Fruit fly (Drosophila melanogaster) whole organism, prepupa: ENCODE results near the gene Caper.
A peak's percentile ranks its signal among the peaks of the same experiment; 100 is the strongest.

Experiments used
- Blimp-1 ChIP-seq: fragments of 200-800 bp; sonication (Bioruptor generic); optimal IDR thresholded peaks from 3 replicates; lab custom pipeline; 2017; ENCODE audit warnings: missing biosample characterization, missing genetic modification characterization, mild to moderate bottlenecking, moderate library complexity, missing genetic modification reagents
- CG10631 ChIP-seq: fragments of 200-800 bp; sonication (Bioruptor generic); optimal IDR thresholded peaks from 2 replicates; lab custom pipeline; 2016; ENCODE audit warnings: missing biosample characterization, missing genetic modification characterization
- CG10669 ChIP-seq: fragments of 200-800 bp; sonication (Bioruptor generic); optimal IDR thresholded peaks from 3 replicates; lab custom pipeline; 2018; ENCODE audit warnings: missing biosample characterization, mild to moderate bottlenecking, missing genetic modification characterization, moderate library complexity
- CG11294 ChIP-seq: fragments of 200-800 bp; sonication (Bioruptor generic); IDR thresholded peaks from 2 replicates; pipeline ENCODE4 v1.3.6; 2022; ENCODE audit warnings: missing biosample characterization, missing genetic modification characterization
- CG11762 ChIP-seq: fragments of 200-800 bp; sonication (Bioruptor generic); optimal IDR thresholded peaks from 3 replicates; lab custom pipeline; 2016; ENCODE audit warnings: missing biosample characterization, missing genetic modification characterization; ENCODE audit not compliant: insufficient read depth
- CG11902 ChIP-seq: fragments of 200-800 bp; sonication (Bioruptor generic); optimal IDR thresholded peaks from 3 replicates; lab custom pipeline; 2016; ENCODE audit warnings: missing biosample characterization, missing genetic modification characterization
- CG15336 ChIP-seq: fragments of 200-800 bp; sonication (Bioruptor generic); IDR thresholded peaks from 2 replicates; pipeline ENCODE4 v1.3.6; 2022; ENCODE audit warnings: missing biosample characterization, missing genetic modification characterization
- CG1621 ChIP-seq: fragments of 200-800 bp; sonication (Bioruptor generic); optimal IDR thresholded peaks from 3 replicates; lab custom pipeline; 2018; ENCODE audit warnings: missing biosample characterization, mild to moderate bottlenecking, missing genetic modification characterization
- CG16779 ChIP-seq: fragments of 200-800 bp; sonication (Bioruptor generic); optimal IDR thresholded peaks from 3 replicates; lab custom pipeline; 2017; ENCODE audit warnings: missing biosample characterization, mild to moderate bottlenecking, missing genetic modification characterization
- CG31627 ChIP-seq: fragments of 200-800 bp; sonication (Bioruptor generic); optimal IDR thresholded peaks from 3 replicates; lab custom pipeline; 2016; ENCODE audit warnings: missing biosample characterization, missing genetic modification characterization
- CG32006 ChIP-seq: fragments of 200-800 bp; sonication (Bioruptor generic); optimal IDR thresholded peaks from 3 replicates; lab custom pipeline; 2017; ENCODE audit warnings: missing biosample characterization, mild to moderate bottlenecking, missing genetic modification characterization
- CG34406 ChIP-seq: fragments of 200-800 bp; sonication (Bioruptor generic); optimal IDR thresholded peaks from 3 replicates; lab custom pipeline; 2016; ENCODE audit warnings: missing biosample characterization, missing genetic modification characterization
- CG4318 ChIP-seq: fragments of 200-800 bp; sonication (Bioruptor generic); optimal IDR thresholded peaks from 3 replicates; lab custom pipeline; 2017; ENCODE audit warnings: missing biosample characterization, mild to moderate bottlenecking, missing genetic modification characterization
- CG6163 ChIP-seq: fragments of 200-800 bp; sonication (Bioruptor generic); IDR thresholded peaks from 3 replicates; pipeline ENCODE4 v1.3.6; 2022; ENCODE audit warnings: missing biosample characterization, missing genetic modification characterization
- CG6276 ChIP-seq: fragments of 200-800 bp; sonication (Bioruptor generic); optimal IDR thresholded peaks from 2 replicates; lab custom pipeline; 2017; ENCODE audit warnings: missing biosample characterization, mild to moderate bottlenecking, missing genetic modification characterization
- CG6808 ChIP-seq: fragments of 200-800 bp; sonication (Bioruptor generic); optimal IDR thresholded peaks from 3 replicates; lab custom pipeline; 2017; ENCODE audit warnings: missing biosample characterization, missing genetic modification characterization, mild to moderate bottlenecking, moderate library complexity, missing genetic modification reagents
- CG6854 ChIP-seq: fragments of 200-800 bp; sonication (Bioruptor generic); optimal IDR thresholded peaks from 2 replicates; lab custom pipeline; 2017; ENCODE audit warnings: missing biosample characterization, mild to moderate bottlenecking, missing genetic modification characterization
- CG7368 ChIP-seq: fragments of 200-800 bp; sonication (Bioruptor generic); optimal IDR thresholded peaks from 3 replicates; lab custom pipeline; 2016; ENCODE audit warnings: missing biosample characterization, missing genetic modification characterization
- CG8119 ChIP-seq: fragments of 200-800 bp; sonication (Bioruptor generic); IDR thresholded peaks from 3 replicates; pipeline ENCODE4 v1.3.6; 2022; ENCODE audit warnings: missing biosample characterization, missing genetic modification characterization
- CG8319 ChIP-seq: fragments of 200-800 bp; sonication (Bioruptor generic); optimal IDR thresholded peaks from 3 replicates; lab custom pipeline; 2016; ENCODE audit warnings: missing biosample characterization, missing genetic modification characterization
- CG8632 ChIP-seq: fragments of 200-800 bp; sonication (Bioruptor generic); optimal IDR thresholded peaks from 3 replicates; lab custom pipeline; 2016; ENCODE audit warnings: missing biosample characterization, missing genetic modification characterization
- CG9139 ChIP-seq: fragments of 200-800 bp; sonication (Bioruptor generic); optimal IDR thresholded peaks from 3 replicates; lab custom pipeline; 2017; ENCODE audit warnings: missing biosample characterization, mild to moderate bottlenecking, missing genetic modification characterization
- Eip78C ChIP-seq: fragments of 200-800 bp; sonication (Bioruptor generic); peaks from one replicate; lab custom pipeline; 2016; ENCODE audit warnings: missing biosample characterization, missing genetic modification characterization
- Eip93F ChIP-seq: fragments of 200-800 bp; sonication (Bioruptor generic); optimal IDR thresholded peaks from 2 replicates; lab custom pipeline; 2016; ENCODE audit warnings: missing biosample characterization, mild to moderate bottlenecking, missing genetic modification characterization
- Ets21C ChIP-seq: fragments of 200-800 bp; sonication (Bioruptor generic); optimal IDR thresholded peaks from 3 replicates; lab custom pipeline; 2016; ENCODE audit warnings: missing biosample characterization, missing genetic modification characterization
- Ets96B ChIP-seq: fragments of 200-800 bp; optimal IDR thresholded peaks from 2 replicates; lab custom pipeline; 2019; ENCODE audit warnings: missing biosample characterization, mild to moderate bottlenecking, missing genetic modification characterization, moderate library complexity
- Hr4 ChIP-seq: fragments of 200-800 bp; sonication (Bioruptor generic); optimal IDR thresholded peaks from 3 replicates; lab custom pipeline; 2016; ENCODE audit warnings: missing biosample characterization, missing genetic modification characterization
- Lpt ChIP-seq: fragments of 200-800 bp; sonication (Bioruptor generic); optimal IDR thresholded peaks from 3 replicates; lab custom pipeline; 2016; ENCODE audit warnings: missing biosample characterization, missing genetic modification characterization
- Met ChIP-seq: fragments of 200-800 bp; sonication (Bioruptor generic); optimal IDR thresholded peaks from 3 replicates; lab custom pipeline; 2016; ENCODE audit warnings: missing biosample characterization, missing genetic modification characterization
- OdsH ChIP-seq: fragments of 200-800 bp; sonication (Bioruptor generic); optimal IDR thresholded peaks from 3 replicates; lab custom pipeline; 2016; ENCODE audit warnings: missing biosample characterization, missing genetic modification characterization
- Sox14 ChIP-seq: fragments of 200-800 bp; sonication (Bioruptor generic); optimal IDR thresholded peaks from 3 replicates; lab custom pipeline; 2016; ENCODE audit warnings: missing biosample characterization, missing genetic modification characterization
- Sox15 ChIP-seq: fragments of 200-800 bp; sonication (Bioruptor generic); optimal IDR thresholded peaks from 3 replicates; lab custom pipeline; 2016; ENCODE audit warnings: missing biosample characterization, missing genetic modification characterization
- achi ChIP-seq: fragments of 200-800 bp; sonication (Bioruptor generic); optimal IDR thresholded peaks from 3 replicates; lab custom pipeline; 2016; ENCODE audit warnings: missing biosample characterization, missing genetic modification characterization
- acj6 ChIP-seq: fragments of 200-800 bp; sonication (Bioruptor generic); optimal IDR thresholded peaks from 3 replicates; lab custom pipeline; 2016; ENCODE audit warnings: missing biosample characterization, missing genetic modification characterization
- cyc ChIP-seq: fragments of 200-800 bp; sonication (Bioruptor generic); optimal IDR thresholded peaks from 3 replicates; lab custom pipeline; 2016; ENCODE audit warnings: missing biosample characterization, missing genetic modification characterization
- dac ChIP-seq: fragments of 200-800 bp; sonication (Bioruptor generic); optimal IDR thresholded peaks from 2 replicates; lab custom pipeline; 2017; ENCODE audit warnings: missing biosample characterization, mild to moderate bottlenecking, missing genetic modification characterization
- dsx ChIP-seq: fragments of 200-800 bp; optimal IDR thresholded peaks from 3 replicates; lab custom pipeline; 2019; ENCODE audit warnings: missing biosample characterization, mild to moderate bottlenecking, missing genetic modification characterization, moderate library complexity; ENCODE audit not compliant: poor library complexity, severe bottlenecking
- eg ChIP-seq: fragments of 200-800 bp; sonication (Bioruptor generic); IDR thresholded peaks from 3 replicates; pipeline ENCODE4 v1.3.6; 2022; ENCODE audit warnings: missing biosample characterization, missing genetic modification characterization
- fd59A ChIP-seq: fragments of 200-800 bp; sonication (Bioruptor generic); optimal IDR thresholded peaks from 2 replicates; lab custom pipeline; 2017; ENCODE audit warnings: missing biosample characterization, mild to moderate bottlenecking, missing genetic modification characterization, missing genetic modification reagents
- fd85E ChIP-seq: fragments of 200-800 bp; sonication (Bioruptor generic); optimal IDR thresholded peaks from 3 replicates; lab custom pipeline; 2016; ENCODE audit warnings: missing biosample characterization, missing genetic modification characterization
- fkh ChIP-seq: fragments of 200-800 bp; sonication (Bioruptor generic); optimal IDR thresholded peaks from 3 replicates; lab custom pipeline; 2017; ENCODE audit warnings: missing biosample characterization, mild to moderate bottlenecking, missing genetic modification characterization, moderate library complexity
- net ChIP-seq: fragments of 200-800 bp; sonication (Bioruptor generic); optimal IDR thresholded peaks from 3 replicates; lab custom pipeline; 2016; ENCODE audit warnings: missing biosample characterization, missing genetic modification characterization
- pdm3 ChIP-seq: fragments of 200-800 bp; sonication (Bioruptor generic); optimal IDR thresholded peaks from 3 replicates; lab custom pipeline; 2016; ENCODE audit warnings: missing biosample characterization, missing genetic modification characterization
- salr ChIP-seq, 2 experiments: fragments of 200-800 bp; sonication (Bioruptor generic); optimal IDR thresholded peaks; 3 replicates each; lab custom pipeline; 2016 to 2018; ENCODE audit warnings: missing biosample characterization in 2 of 2, missing genetic modification characterization in 2 of 2, mild to moderate bottlenecking in 1 of 2
- spab ChIP-seq: fragments of 200-800 bp; sonication (Bioruptor generic); optimal IDR thresholded peaks from 2 replicates; lab custom pipeline; 2017; ENCODE audit warnings: missing biosample characterization, mild to moderate bottlenecking, missing genetic modification characterization, missing genetic modification reagents
- svp ChIP-seq: fragments of 200-800 bp; sonication (Bioruptor generic); peaks from one replicate; lab custom pipeline; 2016; ENCODE audit warnings: missing biosample characterization, missing genetic modification characterization
- vri ChIP-seq: fragments of 200-800 bp; sonication (Bioruptor generic); optimal IDR thresholded peaks from 3 replicates; lab custom pipeline; 2016; ENCODE audit warnings: missing biosample characterization, mild to moderate bottlenecking, missing genetic modification characterization

Gene Caper

dm6 chr2L:7039342-7039684 lies 6.8 kb downstream of the Caper start (continued):
- TF ChIP-seq Eip78C (GFP tag; lab: Kevin White, UChicago), result peak; percentile 75
- peak; percentile 14 for TF ChIP-seq fd59A (GFP tag; lab: Kevin White, UChicago)
- TF ChIP-seq CG15336, result peak; percentile 81
- peak; percentile 52; the same call in 1 of the 3 replicates for TF ChIP-seq CG6163 (GFP tag; lab: Robert Waterston, UW)
- TF ChIP-seq CG1621 (tag; lab: Kevin White, UChicago), result no peak
- TF ChIP-seq CG9139 (GFP tag; lab: Kevin White, UChicago), result no peak
- peak; percentile 48 for TF ChIP-seq Sox15 (GFP tag; lab: Kevin White, UChicago)
- peak; percentile 87 for TF ChIP-seq Sox14 (GFP tag; lab: Kevin White, UChicago)
- peak in 1 of 2 experiments; percentile 64 for TF ChIP-seq salr (GFP tag; optimal IDR thresholded peaks at IDR 0.05; lab: Kevin White, UChicago)
- TF ChIP-seq CG16779, result no peak
- peak; percentile 81 for TF ChIP-seq Ets21C
- peak; percentile 12 for TF ChIP-seq CG4318 (GFP tag; lab: Kevin White, UChicago)
- TF ChIP-seq spab (GFP tag; lab: Kevin White, UChicago), result peak; percentile 20
- peak; percentile 64 for TF ChIP-seq cyc (GFP tag; lab: Kevin White, UChicago)
- TF ChIP-seq CG10669, result peak; percentile 28
- peak; percentile 55 for TF ChIP-seq acj6 (GFP tag; lab: Kevin White, UChicago)
- TF ChIP-seq, all 60 proteins: peak for 50

- TF ChIP-seq CG8119 (GFP tag; lab: Robert Waterston, UW) (peak; percentile 86), vri (GFP tag; lab: Kevin White, UChicago) (peak; percentile 81), Met (GFP tag; lab: Kevin White, UChicago) (peak; percentile 43), Lpt (peak; percentile 33), CG1621 (tag; lab: Kevin White, UChicago) (no peak), CG7368 (GFP tag; lab: Kevin White, UChicago) (no peak), CG31627 (GFP tag; lab: Kevin White, UChicago) (peak; percentile 42), cyc (GFP tag; lab: Kevin White, UChicago) (no peak), Blimp-1 (GFP tag; lab: Kevin White, UChicago) (peak; percentile 20), Ets96B (tag; lab: Kevin White, UChicago) (no peak), CG11902 (GFP tag; lab: Kevin White, UChicago) (no peak), eg (GFP tag; lab: Robert Waterston, UW) (peak; percentile 62), CG8632 (GFP tag; lab: Kevin White, UChicago) (no peak), Eip93F (GFP tag; lab: Kevin White, UChicago) (no peak), dsx (no peak), achi (peak; percentile 100), Hr4 (peak; percentile 77), CG9139 (GFP tag; lab: Kevin White, UChicago) (no peak), CG32006 (GFP tag; lab: Kevin White, UChicago) (peak; percentile 80), Eip78C (GFP tag; lab: Kevin White, UChicago) (peak; percentile 81), acj6 (GFP tag; lab: Kevin White, UChicago) (peak; percentile 30), fd85E (no peak), CG6276 (peak; percentile 67), CG6808 (GFP tag; lab: Kevin White, UChicago) (peak; percentile 44), fd59A (GFP tag; lab: Kevin White, UChicago) (peak; percentile 18), CG11294 (GFP tag; lab: Robert Waterston, UW) (peak; percentile 28; the same call in 1 of the 2 replicates), CG11762 (GFP tag; lab: Kevin White, UChicago) (no peak), CG16779 (peak; percentile 25), fkh (GFP tag; lab: Kevin White, UChicago) (no peak), CG10631 (GFP tag; lab: Kevin White, UChicago) (peak; percentile 9), svp (GFP tag; lab: Kevin White, UChicago) (peak; percentile 30), Sox15 (GFP tag; lab: Kevin White, UChicago) (no peak), dac (GFP tag; lab: Kevin White, UChicago) (peak; percentile 20), OdsH (GFP tag; lab: Kevin White, UChicago) (peak; percentile 30), CG8319 (GFP tag; lab: Kevin White, UChicago) (no peak), CG10669 (no peak), CG34406 (no peak), net (GFP tag; lab: Kevin White, UChicago) (peak; percentile 39), CG15336 (peak; percentile 84), CG6854 (GFP tag; lab: Kevin White, UChicago) (peak; percentile 52), pdm3 (GFP tag; lab: Kevin White, UChicago) (peak; percentile 50), spab (GFP tag; lab: Kevin White, UChicago) (no peak)
Measured at dm6 chr2L:7042150-7042811, 9.8 kb downstream of the Caper start.
